Worm (Caenorhabditis elegans) whole organism, young adult: Measurements from ENCODE around the gene F54F2.14.

Source experiments
- B0019.2 ChIP-seq: fragments of 200-800 bp; sonication (Bioruptor generic); conservative IDR thresholded peaks from 2 replicates; pipeline ENCODE4 v1.3.6; 2022; ENCODE audit warnings: missing genetic modification reagents, missing genetic modification characterization, missing compliant biosample characterization
- B0261.1 ChIP-seq: sonication (generic microtip); optimal IDR thresholded peaks from 2 replicates; lab custom pipeline; 2016; ENCODE audit warnings: mild to moderate bottlenecking, missing genetic modification characterization, moderate library complexity, missing compliant biosample characterization
- C17E4.6 ChIP-seq: fragments of 200-800 bp; sonication (Bioruptor generic); IDR thresholded peaks from 2 replicates; pipeline ENCODE4 v1.3.6; 2022; ENCODE audit warnings: missing genetic modification reagents, missing genetic modification characterization, missing compliant biosample characterization
- D2030.7 ChIP-seq: fragments of 200-800 bp; sonication (Bioruptor generic); IDR thresholded peaks from 2 replicates; pipeline ENCODE4 v1.3.6; 2022; ENCODE audit warnings: missing genetic modification reagents, missing genetic modification characterization, missing compliant biosample characterization
- F22D6.2 ChIP-seq: sonication (generic microtip); optimal IDR thresholded peaks from 2 replicates; lab custom pipeline; 2016; ENCODE audit warnings: mild to moderate bottlenecking, missing genetic modification characterization, missing compliant biosample characterization
- F49E8.2 ChIP-seq: sonication (generic microtip); optimal IDR thresholded peaks from 3 replicates; lab custom pipeline; 2017; ENCODE audit warnings: missing genetic modification characterization, mild to moderate bottlenecking, missing compliant biosample characterization, antibody characterized with exemption, moderate library complexity; ENCODE audit not compliant: insufficient read depth
- F57A8.1 ChIP-seq: fragments of 200-800 bp; sonication (Bioruptor generic); optimal IDR thresholded peaks from 2 replicates; lab custom pipeline; 2018; ENCODE audit warnings: mild to moderate bottlenecking, missing genetic modification characterization, moderate library complexity, missing compliant biosample characterization
- F57C9.4 ChIP-seq: sonication (generic microtip); optimal IDR thresholded peaks from 2 replicates; lab custom pipeline; 2017; ENCODE audit warnings: mild to moderate bottlenecking, missing genetic modification characterization, missing compliant biosample characterization
- K12H6.12 ChIP-seq: fragments of 200-800 bp; sonication (Bioruptor generic); optimal IDR thresholded peaks from 2 replicates; lab custom pipeline; 2018; ENCODE audit warnings: mild to moderate bottlenecking, missing genetic modification characterization, missing compliant biosample characterization
- Y53F4B.3 ChIP-seq: fragments of 200-800 bp; sonication (Bioruptor generic); IDR thresholded peaks from 2 replicates; pipeline ENCODE4 v1.3.6; 2022; ENCODE audit warnings: missing genetic modification reagents, missing genetic modification characterization, missing compliant biosample characterization
- Y53G8AR.9 ChIP-seq: fragments of 200-800 bp; sonication (Bioruptor generic); conservative IDR thresholded peaks from 2 replicates; pipeline ENCODE4 v1.3.6; 2022; ENCODE audit warnings: missing genetic modification reagents, missing genetic modification characterization, missing compliant biosample characterization
- Y67H2A.10 ChIP-seq: fragments of 200-800 bp; sonication (Bioruptor generic); conservative IDR thresholded peaks from 2 replicates; pipeline ENCODE4 v1.3.6; 2022; ENCODE audit warnings: missing genetic modification reagents, missing genetic modification characterization, missing compliant biosample characterization
- Y79H2A.3 ChIP-seq: fragments of 200-800 bp; sonication (Bioruptor generic); conservative IDR thresholded peaks from 2 replicates; pipeline ENCODE4 v1.3.6; 2022; ENCODE audit warnings: missing genetic modification reagents, missing genetic modification characterization, missing compliant biosample characterization
- ZK185.1 ChIP-seq: sonication (generic microtip); optimal IDR thresholded peaks from 2 replicates; lab custom pipeline; 2016; ENCODE audit warnings: mild to moderate bottlenecking, missing genetic modification characterization, missing compliant biosample characterization; ENCODE audit not compliant: poor library complexity, severe bottlenecking
- akir-1 ChIP-seq: fragments of 200-800 bp; sonication (Bioruptor generic); optimal IDR thresholded peaks from 2 replicates; lab custom pipeline; 2018; ENCODE audit warnings: mild to moderate bottlenecking, missing genetic modification characterization, moderate library complexity, missing compliant biosample characterization
- athp-1 ChIP-seq: sonication (generic microtip); optimal IDR thresholded peaks from 2 replicates; lab custom pipeline; 2017; ENCODE audit warnings: mild to moderate bottlenecking, missing genetic modification characterization, missing compliant biosample characterization
- attf-5 ChIP-seq: fragments of 200-800 bp; sonication (Bioruptor generic); optimal IDR thresholded peaks from 2 replicates; lab custom pipeline; 2018; ENCODE audit warnings: mild to moderate bottlenecking, missing genetic modification characterization, missing compliant biosample characterization
- bed-2 ChIP-seq: fragments of 200-800 bp; sonication (Bioruptor generic); IDR thresholded peaks from 2 replicates; pipeline ENCODE4 v1.3.6; 2022; ENCODE audit warnings: missing genetic modification reagents, missing genetic modification characterization, missing compliant biosample characterization
- cebp-2 ChIP-seq: fragments of 200-800 bp; sonication (Bioruptor generic); IDR thresholded peaks from 2 replicates; pipeline ENCODE4 v1.3.6; 2022; ENCODE audit warnings: missing genetic modification characterization, missing compliant biosample characterization
- ceh-100 ChIP-seq: fragments of 200-800 bp; sonication (Bioruptor generic); IDR thresholded peaks from 2 replicates; pipeline ENCODE4 v1.3.6; 2022; ENCODE audit warnings: missing genetic modification reagents, missing genetic modification characterization, missing compliant biosample characterization
- ceh-79 ChIP-seq: sonication (generic microtip); optimal IDR thresholded peaks from 2 replicates; lab custom pipeline; 2017; ENCODE audit warnings: mild to moderate bottlenecking, missing genetic modification characterization, missing compliant biosample characterization
- dox-1 ChIP-seq: fragments of 200-800 bp; sonication (Bioruptor generic); IDR thresholded peaks from 2 replicates; pipeline ENCODE4 v1.3.6; 2022; ENCODE audit warnings: missing genetic modification reagents, missing genetic modification characterization, missing compliant biosample characterization
- efl-1 ChIP-seq: fragments of 150-350 bp; optimal IDR thresholded peaks from 2 replicates; lab custom pipeline; 2014; ENCODE audit warnings: missing biosample characterization, missing genetic modification reagents, missing genetic modification characterization
- egrh-3 ChIP-seq: fragments of 200-800 bp; sonication (Bioruptor generic); IDR thresholded peaks from 2 replicates; pipeline ENCODE4 v1.3.6; 2022; ENCODE audit warnings: missing genetic modification reagents, missing genetic modification characterization, missing compliant biosample characterization
- hlh-12 ChIP-seq: sonication (generic microtip); optimal IDR thresholded peaks from 2 replicates; lab custom pipeline; 2016; ENCODE audit warnings: missing genetic modification characterization, missing compliant biosample characterization
- hmg-1.2 ChIP-seq: fragments of 200-800 bp; sonication (Bioruptor generic); IDR thresholded peaks from 2 replicates; pipeline ENCODE4 v1.3.6; 2022; ENCODE audit warnings: missing genetic modification reagents, missing genetic modification characterization, missing compliant biosample characterization
- hmg-20 ChIP-seq: fragments of 200-800 bp; sonication (Bioruptor generic); IDR thresholded peaks from 2 replicates; pipeline ENCODE4 v1.3.6; 2022; ENCODE audit warnings: missing genetic modification reagents, missing genetic modification characterization, missing compliant biosample characterization
- lin-26 ChIP-seq: fragments of 200-800 bp; sonication (Bioruptor generic); IDR thresholded peaks from 2 replicates; pipeline ENCODE4 v1.3.6; 2022; ENCODE audit warnings: missing genetic modification reagents, missing genetic modification characterization, missing compliant biosample characterization
- lin-35 ChIP-seq, 3 experiments: fragments of 150-350 bp in 2 of 3; sonication (generic microtip) in 1 of 3; optimal IDR thresholded peaks; 2 replicates each; lab custom pipeline; 2014 to 2018; ENCODE audit warnings: missing biosample characterization in 3 of 3, missing genetic modification characterization in 3 of 3, missing genetic modification reagents in 3 of 3
- lir-1 ChIP-seq: fragments of 200-800 bp; sonication (Bioruptor generic); conservative IDR thresholded peaks from 2 replicates; pipeline ENCODE4 v1.3.6; 2022; ENCODE audit warnings: missing genetic modification reagents, missing genetic modification characterization, missing compliant biosample characterization
- lsy-27 ChIP-seq: sonication (generic microtip); optimal IDR thresholded peaks from 2 replicates; lab custom pipeline; 2017; ENCODE audit warnings: missing genetic modification characterization, mild to moderate bottlenecking, missing compliant biosample characterization, antibody characterized with exemption, missing genotype, borderline replicate concordance; ENCODE audit not compliant: insufficient read depth
- madf-10 ChIP-seq: sonication (generic microtip); optimal IDR thresholded peaks from 2 replicates; lab custom pipeline; 2016; ENCODE audit warnings: mild to moderate bottlenecking, missing genetic modification characterization, missing compliant biosample characterization
- mcd-1 ChIP-seq: fragments of 200-800 bp; sonication (Bioruptor generic); IDR thresholded peaks from 2 replicates; pipeline ENCODE4 v1.3.6; 2022; ENCODE audit warnings: missing genetic modification reagents, missing genetic modification characterization, missing compliant biosample characterization
- mel-28 ChIP-seq: sonication (generic microtip); optimal IDR thresholded peaks from 2 replicates; lab custom pipeline; 2016; ENCODE audit warnings: borderline replicate concordance, mild to moderate bottlenecking, missing genetic modification characterization, missing compliant biosample characterization
- nhr-27 ChIP-seq: fragments of 200-800 bp; sonication (Bioruptor generic); optimal IDR thresholded peaks from 2 replicates; lab custom pipeline; 2018; ENCODE audit warnings: mild to moderate bottlenecking, missing genetic modification characterization, moderate library complexity, missing compliant biosample characterization
- nhr-80 ChIP-seq: sonication (generic microtip); optimal IDR thresholded peaks from 2 replicates; lab custom pipeline; 2016; ENCODE audit warnings: missing genetic modification characterization, missing compliant biosample characterization
- rcor-1 ChIP-seq: fragments of 200-800 bp; sonication (Bioruptor generic); IDR thresholded peaks from 2 replicates; pipeline ENCODE4 v1.3.6; 2022; ENCODE audit warnings: missing genetic modification reagents, missing genetic modification characterization, missing compliant biosample characterization
- repo-1 ChIP-seq: sonication (generic microtip); optimal IDR thresholded peaks from 2 replicates; lab custom pipeline; 2017; ENCODE audit warnings: mild to moderate bottlenecking, missing genetic modification characterization, missing compliant biosample characterization
- somi-1 ChIP-seq: fragments of 200-800 bp; sonication (Bioruptor generic); optimal IDR thresholded peaks from 2 replicates; lab custom pipeline; 2018; ENCODE audit warnings: mild to moderate bottlenecking, missing genetic modification characterization, missing compliant biosample characterization
- unc-130 ChIP-seq: sonication (generic microtip); optimal IDR thresholded peaks from 2 replicates; lab custom pipeline; 2016; ENCODE audit warnings: missing genetic modification reagents, missing genetic modification characterization, missing compliant biosample characterization
- zfh-2 ChIP-seq: fragments of 200-800 bp; sonication (Bioruptor generic); conservative IDR thresholded peaks from 2 replicates; pipeline ENCODE4 v1.3.6; 2022; ENCODE audit warnings: missing genetic modification reagents, missing genetic modification characterization, missing compliant biosample characterization
- ztf-18 ChIP-seq: sonication (generic microtip); optimal IDR thresholded peaks from 2 replicates; lab custom pipeline; 2016; ENCODE audit warnings: missing genotype, mild to moderate bottlenecking, missing genetic modification characterization, missing compliant biosample characterization
- ztf-25 ChIP-seq: fragments of 200-800 bp; sonication (Bioruptor generic); IDR thresholded peaks from 2 replicates; pipeline ENCODE4 v1.3.6; 2022; ENCODE audit warnings: missing genetic modification reagents, missing genetic modification characterization, missing compliant biosample characterization
- ztf-26 ChIP-seq: sonication (generic microtip); optimal IDR thresholded peaks from 2 replicates; lab custom pipeline; 2017; ENCODE audit warnings: missing genetic modification characterization, missing compliant biosample characterization
- ztf-3 ChIP-seq: fragments of 200-800 bp; sonication (Bioruptor generic); optimal IDR thresholded peaks from 2 replicates; lab custom pipeline; 2018; ENCODE audit warnings: mild to moderate bottlenecking, missing genetic modification characterization, missing compliant biosample characterization

The F54F2.14 gene

DNA sequence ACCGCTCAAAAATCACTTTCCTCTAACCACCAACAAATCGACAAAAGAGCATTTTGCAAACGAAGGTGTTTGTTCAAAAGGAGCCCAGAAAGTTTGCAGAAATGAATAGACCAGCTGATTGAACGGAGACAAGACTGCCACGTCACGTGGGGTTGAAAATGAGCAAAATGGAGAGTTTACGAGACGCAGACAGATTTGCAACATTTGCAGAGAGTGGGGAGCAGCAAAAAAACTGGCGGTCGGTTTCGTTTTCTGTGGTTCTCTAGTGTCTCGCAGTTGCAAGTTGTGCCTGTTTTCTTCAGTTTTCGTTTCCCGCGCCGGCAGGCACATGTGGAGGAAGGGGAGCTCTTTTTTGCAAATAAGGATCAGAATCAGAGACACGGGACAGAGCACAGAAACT is 5.9 kb upstream of the F54F2.14 start (continued):
- peak; percentile 3 for TF ChIP-seq madf-10 (tag; lab: Kevin White, UChicago)
- TF ChIP-seq F49E8.2 (tag; lab: Kevin White, UChicago) = no peak
- 0 out of 2 replicates have a peak, but pooled peaks have one; percentile 40 for TF ChIP-seq lir-1 (GFP tag; lab: Robert Waterston, UW)
- TF ChIP-seq rcor-1 (GFP tag; lab: Robert Waterston, UW) = 0 out of 2 replicates have a peak, but pooled peaks have one; percentile 8
- no peak for TF ChIP-seq cebp-2 (GFP tag; lab: Robert Waterston, UW)
- no peak for TF ChIP-seq somi-1 (GFP tag; lab: Kevin White, UChicago)
- TF ChIP-seq ZK185.1 = no peak
- peak; percentile 71 for TF ChIP-seq K12H6.12
- TF ChIP-seq zfh-2 (GFP tag; lab: Robert Waterston, UW) = peak; percentile 88
- no peak for TF ChIP-seq mel-28
- TF ChIP-seq ztf-18 (tag; lab: Kevin White, UChicago) = peak; percentile 1
- peak; percentile 51; the same call in 1 of the 2 replicates for TF ChIP-seq hmg-1.2 (GFP tag; lab: Robert Waterston, UW)
- no peak for TF ChIP-seq ztf-3
- TF ChIP-seq lsy-27 (tag; lab: Kevin White, UChicago) = no peak

DNA sequence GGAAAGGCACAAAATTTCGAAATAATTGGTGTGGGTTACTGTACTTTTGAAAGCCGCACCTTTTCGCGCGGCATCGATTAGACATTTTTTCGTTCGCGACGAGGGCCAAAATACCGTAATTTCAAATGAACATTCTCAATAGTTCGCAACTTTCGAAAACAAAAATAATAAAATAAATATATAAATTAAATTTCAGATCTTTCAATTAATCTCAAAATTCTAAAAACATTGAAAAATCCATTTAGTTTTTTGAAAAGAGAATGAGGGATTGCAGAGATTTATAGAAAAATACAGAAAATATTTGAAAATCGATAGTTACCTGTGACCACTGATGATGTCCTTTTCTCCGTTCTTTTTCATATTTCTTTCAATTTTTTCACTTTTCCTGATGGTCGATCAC is 5.3 kb upstream of the F54F2.14 start, which contains the start of gene K02D10.8:
TSS of gene K02D10.8 (plus strand) at position 301 of the 400 bp plus-strand sequence.
- TF ChIP-seq unc-130 (GFP tag; lab: Kevin White, UChicago) = no peak
- TF ChIP-seq hlh-12 (tag; lab: Kevin White, UChicago) = no peak
- TF ChIP-seq nhr-80 = no peak
- no peak for TF ChIP-seq ceh-100 (GFP tag; lab: Robert Waterston, UW)
- no peak for TF ChIP-seq B0261.1 (tag; lab: Kevin White, UChicago)
- no peak for TF ChIP-seq attf-5
- no peak for TF ChIP-seq C17E4.6
- no peak for TF ChIP-seq ztf-25
- TF ChIP-seq repo-1 (tag; lab: Kevin White, UChicago) = no peak
- TF ChIP-seq F57A8.1 (GFP tag; lab: Kevin White, UChicago) = no peak
- no peak for TF ChIP-seq D2030.7 (GFP tag; lab: Robert Waterston, UW)
- TF ChIP-seq ztf-26 = no peak
- no peak for TF ChIP-seq akir-1
- no peak for TF ChIP-seq Y53F4B.3
- no peak for TF ChIP-seq bed-2 (GFP tag; lab: Robert Waterston, UW)
- no peak for TF ChIP-seq Y53G8AR.9 (GFP tag; lab: Robert Waterston, UW)
- no peak for TF ChIP-seq mcd-1 (GFP tag; lab: Robert Waterston, UW)

DNA sequence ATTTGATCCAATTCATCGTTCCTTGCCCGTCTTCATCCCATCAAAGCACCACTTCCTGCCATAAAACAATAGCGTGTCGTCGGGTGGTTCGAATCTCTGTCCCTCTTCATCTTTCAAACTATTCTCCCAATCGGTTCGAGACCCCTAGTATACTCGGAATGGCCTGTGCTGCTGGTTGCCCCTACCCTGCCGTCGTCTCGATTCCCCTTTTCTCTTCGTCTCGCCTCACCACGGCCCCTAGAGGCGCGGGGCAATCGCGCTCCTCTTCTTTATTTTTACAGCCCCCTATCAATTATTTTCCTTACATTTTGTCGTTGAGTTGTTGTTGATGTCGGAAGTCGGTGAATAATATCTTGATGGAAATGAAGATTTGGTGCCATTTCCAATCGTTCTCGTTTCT is 2.7 kb upstream of the F54F2.14 start:
- TF ChIP-seq zfh-2 (GFP tag; lab: Robert Waterston, UW) = peak; percentile 78
- TF ChIP-seq athp-1 = no peak

DNA sequence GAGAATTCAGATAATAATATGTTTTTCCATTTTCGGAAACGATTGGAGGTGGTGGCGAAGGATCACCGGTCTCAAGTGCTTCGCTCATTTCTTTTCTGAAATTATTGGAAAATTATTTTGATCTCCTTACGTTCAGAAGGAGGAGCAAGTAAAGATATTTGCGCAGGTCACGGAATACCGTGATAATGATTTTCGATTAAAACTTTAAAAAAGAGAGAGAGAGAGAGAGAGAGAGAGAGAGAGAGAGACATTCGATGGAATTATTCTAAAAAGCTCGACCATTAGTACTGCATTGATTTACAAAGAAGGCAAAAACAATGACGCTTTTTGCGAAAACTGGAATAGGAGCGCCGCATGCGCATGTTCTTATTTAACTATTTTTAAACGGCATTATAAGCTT is 905 bp downstream of the F54F2.14 start, which contains the start of gene ztf-1:
TSS of gene ztf-1 (minus strand) at position 101 of the 400 bp plus-strand sequence.
- TF ChIP-seq repo-1 (tag; lab: Kevin White, UChicago) (no peak), Y67H2A.10 (GFP tag; lab: Robert Waterston, UW) (no peak), efl-1 (GFP tag; lab: Kevin White, UChicago) (no peak), ceh-79 (tag; lab: Kevin White, UChicago) (no peak), F57C9.4 (tag; lab: Kevin White, UChicago) (no peak), hmg-20 (GFP tag; lab: Robert Waterston, UW) (no peak), B0019.2 (GFP tag; lab: Robert Waterston, UW) (no peak), Y79H2A.3 (GFP tag; lab: Robert Waterston, UW) (no peak), nhr-27 (no peak), dox-1 (GFP tag; lab: Robert Waterston, UW) (no peak), lin-26 (GFP tag; lab: Robert Waterston, UW) (no peak), lin-35 (GFP tag; optimal IDR thresholded peaks at IDR 0.05; lab: Kevin White, UChicago) (no peak), ztf-25 (no peak), egrh-3 (GFP tag; lab: Robert Waterston, UW) (no peak), rcor-1 (GFP tag; lab: Robert Waterston, UW) (no peak), F22D6.2 (tag; lab: Kevin White, UChicago) (no peak)
